Fruit fly (Drosophila melanogaster) whole organism, pupa: ENCODE data around the gene fz4.
A peak's percentile ranks its signal among the peaks of the same experiment; 100 is the strongest.

Source experiments
- CG10348 ChIP-seq: fragments of 200-800 bp; sonication (Bioruptor generic); IDR thresholded peaks from 2 replicates; pipeline ENCODE4 v1.3.6; 2022; ENCODE audit warnings: missing biosample characterization, missing genetic modification characterization
- CG12605 ChIP-seq: fragments of 200-800 bp; sonication (Bioruptor generic); IDR thresholded peaks from 2 replicates; pipeline ENCODE4 v1.3.6; 2022; ENCODE audit warnings: missing biosample characterization, missing genetic modification characterization
- CG13204 ChIP-seq: fragments of 200-800 bp; sonication (Bioruptor generic); optimal IDR thresholded peaks from 2 replicates; lab custom pipeline; 2018; ENCODE audit warnings: missing biosample characterization, mild to moderate bottlenecking, missing genetic modification characterization, moderate library complexity
- CG14655 ChIP-seq: fragments of 200-800 bp; sonication (Bioruptor generic); optimal IDR thresholded peaks from 3 replicates; lab custom pipeline; 2017; ENCODE audit warnings: mild to moderate bottlenecking, missing biosample characterization, missing genetic modification reagents, missing genetic modification characterization
- CG15710 ChIP-seq: fragments of 200-800 bp; sonication (Bioruptor generic); optimal IDR thresholded peaks from 2 replicates; lab custom pipeline; 2018; ENCODE audit warnings: missing biosample characterization, mild to moderate bottlenecking, missing genetic modification characterization, moderate library complexity
- CG17806 ChIP-seq: fragments of 200-800 bp; sonication (Bioruptor generic); optimal IDR thresholded peaks from 2 replicates; lab custom pipeline; 2018; ENCODE audit warnings: missing biosample characterization, mild to moderate bottlenecking, missing genetic modification characterization, moderate library complexity
- CG32121 ChIP-seq: fragments of 200-800 bp; sonication (Bioruptor generic); IDR thresholded peaks from 2 replicates; pipeline ENCODE4 v1.3.6; 2022; ENCODE audit warnings: missing biosample characterization, missing genetic modification characterization
- CG34367 ChIP-seq: fragments of 200-800 bp; sonication (Bioruptor generic); optimal IDR thresholded peaks from 2 replicates; lab custom pipeline; 2018; ENCODE audit warnings: missing biosample characterization, mild to moderate bottlenecking, missing genetic modification characterization
- CG4496 ChIP-seq: fragments of 200-800 bp; sonication (Bioruptor generic); IDR thresholded peaks from 3 replicates; pipeline ENCODE4 v1.3.6; 2022; ENCODE audit warnings: missing biosample characterization, missing genetic modification characterization
- CG8159 ChIP-seq: fragments of 200-800 bp; sonication (Bioruptor generic); optimal IDR thresholded peaks from 3 replicates; lab custom pipeline; 2018; ENCODE audit warnings: missing biosample characterization, mild to moderate bottlenecking, missing genetic modification characterization, moderate library complexity
- CG8301 ChIP-seq: fragments of 200-800 bp; sonication (Bioruptor generic); optimal IDR thresholded peaks from 2 replicates; lab custom pipeline; 2018; ENCODE audit warnings: missing biosample characterization, mild to moderate bottlenecking, missing genetic modification characterization
- CG9948 ChIP-seq: fragments of 200-800 bp; sonication (Bioruptor generic); optimal IDR thresholded peaks from 2 replicates; lab custom pipeline; 2018; ENCODE audit warnings: missing biosample characterization, mild to moderate bottlenecking, missing genetic modification characterization, moderate library complexity
- D1 ChIP-seq: fragments of 200-800 bp; sonication (Bioruptor generic); optimal IDR thresholded peaks from 2 replicates; lab custom pipeline; 2018; ENCODE audit warnings: missing biosample characterization, mild to moderate bottlenecking, missing genetic modification characterization, moderate library complexity
- EcR ChIP-seq: fragments of 200-800 bp; sonication (Bioruptor generic); optimal IDR thresholded peaks from 3 replicates; lab custom pipeline; 2019; ENCODE audit warnings: missing biosample characterization, missing genetic modification characterization, mild to moderate bottlenecking, moderate library complexity, missing genetic modification reagents
- Ets98B ChIP-seq: fragments of 200-800 bp; sonication (Bioruptor generic); IDR thresholded peaks from 2 replicates; pipeline ENCODE4 v1.3.6; 2022; ENCODE audit warnings: missing biosample characterization, missing genetic modification characterization
- Pif1A ChIP-seq: fragments of 200-800 bp; sonication (Bioruptor generic); optimal IDR thresholded peaks from 3 replicates; lab custom pipeline; 2016; ENCODE audit warnings: missing biosample characterization, missing genetic modification characterization
- Pif1B ChIP-seq: fragments of 200-800 bp; sonication (Bioruptor generic); optimal IDR thresholded peaks from 3 replicates; lab custom pipeline; 2016; ENCODE audit warnings: missing biosample characterization, missing genetic modification characterization
- Snoo ChIP-seq: fragments of 200-800 bp; sonication (Bioruptor generic); optimal IDR thresholded peaks from 3 replicates; lab custom pipeline; 2017; ENCODE audit warnings: missing biosample characterization, mild to moderate bottlenecking, missing genetic modification characterization, inconsistent platforms
- fd96Ca ChIP-seq: fragments of 200-800 bp; sonication (Bioruptor generic); IDR thresholded peaks from 3 replicates; pipeline ENCODE4 v1.3.6; 2022; ENCODE audit warnings: missing biosample characterization, missing genetic modification characterization
- gl ChIP-seq: fragments of 200-800 bp; sonication (Bioruptor generic); optimal IDR thresholded peaks from 2 replicates; lab custom pipeline; 2018; ENCODE audit warnings: missing biosample characterization, mild to moderate bottlenecking, missing genetic modification characterization
- rn ChIP-seq: fragments of 200-800 bp; sonication (Bioruptor generic); IDR thresholded peaks from 2 replicates; pipeline ENCODE4 v1.3.6; 2022; ENCODE audit warnings: missing biosample characterization, missing genetic modification characterization

fz4 gene

DNA sequence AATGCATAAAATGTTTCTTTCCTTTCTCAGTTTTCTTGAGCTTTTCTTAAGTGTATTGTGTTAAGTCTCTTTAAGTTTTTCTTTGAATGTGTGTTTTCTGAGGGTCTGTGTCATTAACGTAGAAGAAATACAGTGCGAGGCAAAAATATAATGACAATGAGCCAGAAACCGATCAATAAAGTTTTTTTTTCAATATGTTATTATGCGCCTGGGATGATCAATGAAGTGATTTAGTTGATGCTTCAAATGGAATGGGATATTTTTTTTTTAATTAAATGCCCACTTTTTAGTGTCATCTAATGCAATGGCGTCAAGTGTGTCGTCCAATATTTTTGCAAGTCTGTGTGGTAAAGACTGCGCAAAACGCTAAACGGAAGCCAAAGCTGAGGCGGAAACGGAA lies 23.6 kb downstream of the fz4 start:
- TF ChIP-seq Pif1B (GFP tag; lab: Kevin White, UChicago), result no peak
- TF ChIP-seq rn (GFP tag; lab: Robert Waterston, UW), result no peak
- TF ChIP-seq CG15710, result no peak
- no peak for TF ChIP-seq CG12605 (GFP tag; lab: Robert Waterston, UW)
- no peak for TF ChIP-seq D1 (tag; lab: Kevin White, UChicago)
- no peak for TF ChIP-seq gl (tag; lab: Kevin White, UChicago)
- TF ChIP-seq Ets98B (GFP tag; lab: Robert Waterston, UW), result no peak
- no peak for TF ChIP-seq CG14655
- no peak for TF ChIP-seq CG9948 (tag; lab: Kevin White, UChicago)
- no peak for TF ChIP-seq CG10348 (GFP tag; lab: Robert Waterston, UW)
- TF ChIP-seq Pif1A, result peak; percentile 48
- TF ChIP-seq CG8159 (tag; lab: Kevin White, UChicago), result no peak
- TF ChIP-seq CG8301 (tag; lab: Kevin White, UChicago), result peak; percentile 4
- TF ChIP-seq CG34367, result no peak
- no peak for TF ChIP-seq Snoo (tag; lab: Kevin White, UChicago)
- TF ChIP-seq CG13204 (GFP tag; lab: Kevin White, UChicago), result no peak
- peak; percentile 50; the same call in 1 of the 2 replicates for TF ChIP-seq CG32121 (GFP tag; lab: Robert Waterston, UW)
- no peak for TF ChIP-seq EcR
- peak; percentile 39 for TF ChIP-seq CG17806
- TF ChIP-seq CG4496 (GFP tag; lab: Robert Waterston, UW), result no peak

DNA sequence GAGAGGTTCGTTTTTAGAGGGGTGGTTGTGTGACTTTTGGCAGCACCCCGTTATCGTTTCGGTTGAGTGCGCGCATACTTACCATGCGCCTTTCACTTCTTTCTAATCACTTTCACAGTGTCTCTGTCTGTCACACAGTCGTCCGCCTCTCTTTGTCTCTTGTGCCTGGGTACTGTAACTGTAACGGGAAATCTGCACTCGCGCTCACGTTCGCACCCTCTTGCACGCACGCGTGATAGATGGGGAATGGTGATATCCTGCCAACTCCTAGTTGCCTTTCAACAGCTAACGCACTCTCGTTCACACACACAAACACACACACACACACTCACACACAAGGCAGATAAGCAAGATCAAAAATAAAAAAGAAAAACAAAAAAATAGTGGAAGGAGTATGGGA lies 27.7 kb downstream of the fz4 start:
- TF ChIP-seq Ets98B (GFP tag; lab: Robert Waterston, UW), result no peak
- no peak for TF ChIP-seq D1 (tag; lab: Kevin White, UChicago)
- TF ChIP-seq CG10348 (GFP tag; lab: Robert Waterston, UW), result no peak
- no peak for TF ChIP-seq CG14655
- TF ChIP-seq CG34367, result no peak
- no peak for TF ChIP-seq CG8159 (tag; lab: Kevin White, UChicago)
- TF ChIP-seq fd96Ca (GFP tag; lab: Robert Waterston, UW), result no peak
- no peak for TF ChIP-seq Pif1A
- no peak for TF ChIP-seq CG13204 (GFP tag; lab: Kevin White, UChicago)

- TF ChIP-seq CG13204 (GFP tag; lab: Kevin White, UChicago) (no peak), Pif1A (no peak), CG34367 (no peak), CG8301 (tag; lab: Kevin White, UChicago) (no peak), D1 (tag; lab: Kevin White, UChicago) (no peak), CG15710 (no peak), EcR (no peak), CG14655 (no peak), CG12605 (GFP tag; lab: Robert Waterston, UW) (no peak), gl (tag; lab: Kevin White, UChicago) (no peak), rn (GFP tag; lab: Robert Waterston, UW) (no peak)
Observed at dm6 chrX:7074316-7074925, 35.7 kb downstream of the fz4 start.

DNA sequence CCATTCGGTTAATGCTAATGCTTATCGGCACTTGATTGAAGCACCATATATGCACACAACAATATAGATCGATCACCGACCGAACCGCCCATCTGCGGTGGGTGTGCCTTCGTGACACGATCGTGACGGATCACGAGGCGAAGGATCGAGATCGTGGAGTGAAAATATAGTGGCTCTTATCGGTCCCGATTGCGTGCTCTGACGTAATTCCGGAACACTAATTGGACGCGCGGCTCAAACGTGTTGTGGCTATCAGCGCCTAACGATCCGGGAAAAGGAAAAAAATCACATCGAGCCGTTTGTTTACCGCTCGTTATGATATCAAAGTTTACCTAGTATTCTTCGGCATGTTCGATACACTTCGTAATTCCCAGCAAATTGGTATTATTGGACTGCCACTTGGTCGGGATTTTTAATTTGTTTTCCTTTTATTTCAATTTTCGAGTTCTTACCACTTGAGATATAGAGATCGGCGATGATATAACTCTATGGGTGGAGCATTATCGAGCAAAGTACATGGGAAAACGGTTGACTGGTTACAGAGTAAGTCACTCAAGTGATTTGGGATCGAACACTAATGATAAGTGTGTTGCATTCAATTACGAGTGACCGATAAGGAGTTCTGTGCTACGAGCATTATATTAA lies 36.8 kb downstream of the fz4 start:
- TF ChIP-seq EcR, result no peak
- TF ChIP-seq CG10348 (GFP tag; lab: Robert Waterston, UW), result no peak
- TF ChIP-seq Snoo (tag; lab: Kevin White, UChicago), result no peak
- TF ChIP-seq CG32121 (GFP tag; lab: Robert Waterston, UW), result no peak
- TF ChIP-seq CG8159 (tag; lab: Kevin White, UChicago), result no peak
- TF ChIP-seq CG14655, result no peak
- TF ChIP-seq Pif1B (GFP tag; lab: Kevin White, UChicago), result no peak
- TF ChIP-seq Ets98B (GFP tag; lab: Robert Waterston, UW), result no peak
- TF ChIP-seq CG4496 (GFP tag; lab: Robert Waterston, UW), result no peak
- no peak for TF ChIP-seq CG8301 (tag; lab: Kevin White, UChicago)
- TF ChIP-seq gl (tag; lab: Kevin White, UChicago), result no peak
- no peak for TF ChIP-seq CG17806
- TF ChIP-seq D1 (tag; lab: Kevin White, UChicago), result no peak
- TF ChIP-seq CG9948 (tag; lab: Kevin White, UChicago), result no peak
- TF ChIP-seq CG12605 (GFP tag; lab: Robert Waterston, UW), result no peak
- TF ChIP-seq Pif1A, result no peak
- no peak for TF ChIP-seq CG13204 (GFP tag; lab: Kevin White, UChicago)
- no peak for TF ChIP-seq rn (GFP tag; lab: Robert Waterston, UW)

DNA sequence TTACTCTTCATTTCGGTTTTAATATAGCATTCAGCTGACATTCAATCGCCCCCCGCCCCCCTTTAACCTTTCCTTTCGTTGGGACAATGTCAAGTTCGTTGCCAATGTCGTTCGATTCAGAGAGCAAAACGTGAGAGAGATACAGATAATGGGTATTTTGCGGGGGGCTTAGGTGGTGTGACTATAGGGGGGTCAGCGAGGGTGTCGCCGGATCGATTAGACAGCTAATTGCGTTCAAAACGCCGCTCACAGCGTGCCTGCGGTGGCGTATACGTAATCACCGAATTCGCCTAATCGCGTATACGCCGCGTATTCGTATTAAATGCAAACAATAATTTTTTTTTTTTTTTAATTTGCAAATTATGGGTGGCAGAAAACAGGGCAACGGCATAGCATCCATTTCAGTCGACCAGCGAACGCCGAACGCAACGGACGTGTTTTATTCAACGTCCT lies 41.1 kb downstream of the fz4 start, which contains the start of gene CG4607:
Gene CG4607 (plus strand): TSS at position 403 of the 453 bp plus-strand sequence.
- TF ChIP-seq CG17806 (no peak), Ets98B (GFP tag; lab: Robert Waterston, UW) (no peak), CG34367 (no peak), CG12605 (GFP tag; lab: Robert Waterston, UW) (no peak), rn (GFP tag; lab: Robert Waterston, UW) (no peak), fd96Ca (GFP tag; lab: Robert Waterston, UW) (no peak), CG8301 (tag; lab: Kevin White, UChicago) (no peak), CG14655 (no peak), Pif1B (GFP tag; lab: Kevin White, UChicago) (no peak), CG13204 (GFP tag; lab: Kevin White, UChicago) (no peak), D1 (tag; lab: Kevin White, UChicago) (no peak), gl (tag; lab: Kevin White, UChicago) (no peak), CG10348 (GFP tag; lab: Robert Waterston, UW) (no peak), Pif1A (no peak), CG8159 (tag; lab: Kevin White, UChicago) (no peak)
